Worm (Caenorhabditis elegans): ENCODE results near the gene clc-5.
A peak's percentile ranks its signal among the peaks of the same experiment; 100 is the strongest.

The clc-5 gene

ce11 chrX:7474968-7475433, 41.6 kb downstream of the clc-5 start, which contains the start of gene coh-1 (continued):
- TF ChIP-seq hmg-1.1 (GFP tag; IDR thresholded peaks at IDR 0.05) (peak; percentile 69), ZK337.2 (GFP tag; IDR thresholded peaks at IDR 0.05) (no peak), set-16 (GFP tag; IDR thresholded peaks at IDR 0.05) (no peak), lin-38 (GFP tag; IDR thresholded peaks at IDR 0.05) (no peak), tag-97 (GFP tag; IDR thresholded peaks at IDR 0.05) (no peak), Y5F2A.4 (GFP tag; optimal IDR thresholded peaks at IDR 0.05) (no peak), sdz-12 (GFP tag; optimal IDR thresholded peaks at IDR 0.05) (no peak), attf-4 (tag; optimal IDR thresholded peaks at IDR 0.05) (no peak), mdl-1 (tag; optimal IDR thresholded peaks at IDR 0.05) (no peak), zip-2 (tag; optimal IDR thresholded peaks at IDR 0.05) (no peak), F26F4.8 (GFP tag; conservative IDR thresholded peaks at IDR 0.05) (no peak), mep-1 (tag; optimal IDR thresholded peaks at IDR 0.05) (peak; percentile 66), nhr-11 (tag; optimal IDR thresholded peaks at IDR 0.05) (peak; percentile 2), snpc-4 (tag; optimal IDR thresholded peaks at IDR 0.05) (no peak), ctbp-1 (GFP tag; IDR thresholded peaks at IDR 0.05) (no peak), snpc-1.2 (GFP tag; IDR thresholded peaks at IDR 0.05) (no peak), fkh-10 (GFP tag; optimal IDR thresholded peaks at IDR 0.05) (no peak), T20F7.1 (GFP tag; optimal IDR thresholded peaks at IDR 0.05) (no peak), ceh-62 (tag; optimal IDR thresholded peaks at IDR 0.05) (no peak), unc-62 (GFP tag; optimal IDR thresholded peaks at IDR 0.05 in 1 of 2) (peak in 1 of 2 experiments; percentile 82), unc-62 (tag; optimal IDR thresholded peaks at IDR 0.05) (no peak), spr-1 (tag; optimal IDR thresholded peaks at IDR 0.05) (no peak), ces-1 (GFP tag; optimal IDR thresholded peaks at IDR 0.05) (no peak), unc-39 (tag; optimal IDR thresholded peaks at IDR 0.05) (no peak), lin-29 (GFP tag; IDR thresholded peaks at IDR 0.05) (no peak), T26A8.4 (GFP tag; IDR thresholded peaks at IDR 0.05) (no peak), php-3 (GFP tag; IDR thresholded peaks at IDR 0.05) (no peak), lim-7 (GFP tag; IDR thresholded peaks at IDR 0.05) (no peak), dve-1 (tag; optimal IDR thresholded peaks at IDR 0.05; ENCODE audit: insufficient read depth) (peak; percentile 71), ZK546.5 (tag; optimal IDR thresholded peaks at IDR 0.05) (no peak), ama-1 (optimal IDR thresholded peaks at IDR 0.05) (no peak), pqm-1 (tag; optimal IDR thresholded peaks at IDR 0.05) (no peak), cey-2 (tag; optimal IDR thresholded peaks at IDR 0.05; ENCODE audit: borderline replicate concordance, insufficient read depth) (no peak), saeg-2 (GFP tag; IDR thresholded peaks at IDR 0.05) (no peak), nhr-102 (tag; optimal IDR thresholded peaks at IDR 0.05) (no peak), Y75B8A.6 (GFP tag; IDR thresholded peaks at IDR 0.05) (no peak), tra-1 (GFP tag; IDR thresholded peaks at IDR 0.05) (no peak), hlh-30 (tag; optimal IDR thresholded peaks at IDR 0.05; ENCODE audit: insufficient read depth) (peak; percentile 32), F49E8.2 (tag; optimal IDR thresholded peaks at IDR 0.05; ENCODE audit: borderline replicate concordance) (no peak), lin-13 (GFP tag; optimal IDR thresholded peaks at IDR 0.05) (no peak), madf-9 (GFP tag; conservative IDR thresholded peaks at IDR 0.05) (no peak), arid-1 (GFP tag; conservative IDR thresholded peaks at IDR 0.05) (no peak), zag-1 (tag; optimal IDR thresholded peaks at IDR 0.05) (no peak), skn-1 (tag; optimal IDR thresholded peaks at IDR 0.05) (no peak), pha-4 (GFP tag; IDR thresholded peaks at IDR 0.05) (no peak), pha-4 (tag; optimal IDR thresholded peaks at IDR 0.05) (no peak), hif-1 (tag; optimal IDR thresholded peaks at IDR 0.05) (peak in 1 of 2 experiments; percentile 7), fos-1 (tag; optimal IDR thresholded peaks at IDR 0.05) (no peak), lin-39 (tag; optimal IDR thresholded peaks at IDR 0.05) (no peak), zfp-3 (GFP tag; conservative IDR thresholded peaks at IDR 0.05) (no peak), dmd-8 (GFP tag; IDR thresholded peaks at IDR 0.05) (no peak), nhr-28 (tag; optimal IDR thresholded peaks at IDR 0.05) (peak; percentile 43), lin-15B (tag; optimal IDR thresholded peaks at IDR 0.05) (no peak)

Data from whole organism, L4 larva.